ENCODE assay signal across 1 fruit fly cellular context in genomic region chr3L:11062441-11062840, dm6.
TF ChIP-seq lines count a peak whose summit lies in the region.

CG32069 (minus strand) TSS chr3L:11062614.

TF ChIP-seq in whole organism, embryonic, 481 proteins besides CTCF, POLR2A, EP300 and RAD21 (continued from another document):
- no peak for TF ChIP-seq wdn (GFP tag; IDR thresholded peaks at IDR 0.05; lab: Robert Waterston, UW)
- TF ChIP-seq stc (GFP tag; IDR thresholded peaks at IDR 0.05; lab: Robert Waterston, UW), result no peak
- TF ChIP-seq CG16813 (GFP tag; IDR thresholded peaks at IDR 0.05; lab: Robert Waterston, UW; ENCODE audit: partially characterized antibody), result no peak
- TF ChIP-seq Sry-β (GFP tag; optimal IDR thresholded peaks at IDR 0.05; lab: Kevin White, UChicago), result peak; percentile 81
- TF ChIP-seq prd (optimal IDR thresholded peaks at IDR 0.05; lab: Kevin White, UChicago), result no peak
- no peak for TF ChIP-seq prd (GFP tag; IDR thresholded peaks at IDR 0.05; lab: Robert Waterston, UW)
- no peak for TF ChIP-seq dati (GFP tag; IDR thresholded peaks at IDR 0.05; lab: Robert Waterston, UW)
- TF ChIP-seq stwl (tag; optimal IDR thresholded peaks at IDR 0.05; lab: Kevin White, UChicago), result peak; percentile 7
- no peak for TF ChIP-seq zen (tag; optimal IDR thresholded peaks at IDR 0.05; lab: Kevin White, UChicago)
- no peak for TF ChIP-seq abd-A (tag; optimal IDR thresholded peaks at IDR 0.05; lab: Kevin White, UChicago)
- no peak for TF ChIP-seq CG30403 (GFP tag; optimal IDR thresholded peaks at IDR 0.05; lab: Kevin White, UChicago)
- TF ChIP-seq CG13894 (tag; optimal IDR thresholded peaks at IDR 0.05; lab: Kevin White, UChicago), result no peak
- TF ChIP-seq hth (optimal IDR thresholded peaks at IDR 0.05; lab: Kevin White, UChicago), result no peak
- TF ChIP-seq MESR4 (GFP tag; optimal IDR thresholded peaks at IDR 0.05; lab: Kevin White, UChicago), result peak; percentile 54
- no peak for TF ChIP-seq sim (GFP tag; IDR thresholded peaks at IDR 0.05; lab: Robert Waterston, UW)
- no peak for TF ChIP-seq lab (GFP tag; optimal IDR thresholded peaks at IDR 0.05; lab: Kevin White, UChicago)
- TF ChIP-seq Scr (GFP tag; IDR thresholded peaks at IDR 0.05; lab: Robert Waterston, UW; ENCODE audit: partially characterized antibody), result no peak
- TF ChIP-seq Dip3 (GFP tag; optimal IDR thresholded peaks at IDR 0.05; lab: Kevin White, UChicago), result no peak
- TF ChIP-seq odd (GFP tag; optimal IDR thresholded peaks at IDR 0.05; lab: Kevin White, UChicago), result no peak
- TF ChIP-seq CG8478 (optimal IDR thresholded peaks at IDR 0.05; lab: Kevin White, UChicago), result no peak
- no peak for TF ChIP-seq CG1233 (GFP tag; optimal IDR thresholded peaks at IDR 0.05; lab: Kevin White, UChicago)
- TF ChIP-seq row (GFP tag; IDR thresholded peaks at IDR 0.05; lab: Robert Waterston, UW), result peak; percentile 39; the same call in 1 of the 3 replicates
- TF ChIP-seq org-1 (GFP tag; optimal IDR thresholded peaks at IDR 0.05; lab: Kevin White, UChicago), result no peak
- TF ChIP-seq CG7839 (tag; optimal IDR thresholded peaks at IDR 0.05; lab: Kevin White, UChicago), result no peak
- peak; percentile 5 for TF ChIP-seq CG4617 (GFP tag; optimal IDR thresholded peaks at IDR 0.05; lab: Kevin White, UChicago; ENCODE audit: borderline replicate concordance)
- TF ChIP-seq CG34422 (GFP tag; IDR thresholded peaks at IDR 0.05; lab: Robert Waterston, UW), result no peak
- peak; percentile 16 for TF ChIP-seq Xbp1 (GFP tag; optimal IDR thresholded peaks at IDR 0.05; lab: Kevin White, UChicago)
- no peak for TF ChIP-seq CG13296 (GFP tag; optimal IDR thresholded peaks at IDR 0.05; lab: Kevin White, UChicago)
- no peak for TF ChIP-seq cas (GFP tag; IDR thresholded peaks at IDR 0.05; lab: Robert Waterston, UW)
- no peak for TF ChIP-seq nerfin-1 (tag; optimal IDR thresholded peaks at IDR 0.05; lab: Kevin White, UChicago)
- no peak for TF ChIP-seq Hr3 (GFP tag; optimal IDR thresholded peaks at IDR 0.05; lab: Kevin White, UChicago)
- no peak for TF ChIP-seq Stat92E (GFP tag; optimal IDR thresholded peaks at IDR 0.05; lab: Kevin White, UChicago)
- TF ChIP-seq cad (GFP tag; optimal IDR thresholded peaks at IDR 0.05; lab: Kevin White, UChicago), result no peak
- TF ChIP-seq CG6272 (GFP tag; IDR thresholded peaks at IDR 0.05; lab: Robert Waterston, UW), result no peak
- no peak for TF ChIP-seq Ada2b (GFP tag; IDR thresholded peaks at IDR 0.05; lab: Robert Waterston, UW)
- TF ChIP-seq CG10321 (GFP tag; IDR thresholded peaks at IDR 0.05; lab: Robert Waterston, UW), result no peak
- TF ChIP-seq tna (GFP tag; IDR thresholded peaks at IDR 0.05; lab: Robert Waterston, UW; ENCODE audit: partially characterized antibody), result no peak
- TF ChIP-seq CG14667 (GFP tag; IDR thresholded peaks at IDR 0.05; lab: Robert Waterston, UW), result no peak
- TF ChIP-seq CG34224 (GFP tag; IDR thresholded peaks at IDR 0.05; lab: Robert Waterston, UW; ENCODE audit: partially characterized antibody), result no peak
- TF ChIP-seq p53 (GFP tag; optimal IDR thresholded peaks at IDR 0.05; lab: Kevin White, UChicago), result no peak
- no peak for TF ChIP-seq CkIIα-i1 (GFP tag; IDR thresholded peaks at IDR 0.05; lab: Robert Waterston, UW)
- peak; percentile 73 for TF ChIP-seq MBD-R2 (GFP tag; IDR thresholded peaks at IDR 0.05; lab: Robert Waterston, UW)
- TF ChIP-seq CG2202 (tag; optimal IDR thresholded peaks at IDR 0.05; lab: Kevin White, UChicago), result no peak
- TF ChIP-seq CG18262 (tag; optimal IDR thresholded peaks at IDR 0.05; lab: Kevin White, UChicago), result no peak
- no peak for TF ChIP-seq ci (GFP tag; IDR thresholded peaks at IDR 0.05; lab: Robert Waterston, UW)
- no peak for TF ChIP-seq gce (GFP tag; IDR thresholded peaks at IDR 0.05; lab: Robert Waterston, UW)
- TF ChIP-seq CG4424 (GFP tag; optimal IDR thresholded peaks at IDR 0.05; lab: Kevin White, UChicago), result no peak
- TF ChIP-seq Meics (GFP tag; optimal IDR thresholded peaks at IDR 0.05; lab: Kevin White, UChicago), result no peak
- TF ChIP-seq Hand (GFP tag; optimal IDR thresholded peaks at IDR 0.05; lab: Kevin White, UChicago), result no peak
- TF ChIP-seq YL-1 (GFP tag; optimal IDR thresholded peaks at IDR 0.05; lab: Kevin White, UChicago), result peak; percentile 11
- TF ChIP-seq Hr78 (GFP tag; optimal IDR thresholded peaks at IDR 0.05; lab: Kevin White, UChicago), result no peak
- TF ChIP-seq CG11085 (GFP tag; IDR thresholded peaks at IDR 0.05; lab: Robert Waterston, UW), result no peak
- no peak for TF ChIP-seq otp (GFP tag; IDR thresholded peaks at IDR 0.05; lab: Robert Waterston, UW)
- no peak for TF ChIP-seq tio (GFP tag; optimal IDR thresholded peaks at IDR 0.05; lab: Kevin White, UChicago)
- TF ChIP-seq Elba2 (GFP tag; optimal IDR thresholded peaks at IDR 0.05; lab: Kevin White, UChicago), result no peak
- TF ChIP-seq fu2 (GFP tag; optimal IDR thresholded peaks at IDR 0.05; lab: Kevin White, UChicago), result no peak
- no peak for TF ChIP-seq salm (tag; optimal IDR thresholded peaks at IDR 0.05; lab: Kevin White, UChicago)
- no peak for TF ChIP-seq CG7556 (GFP tag; optimal IDR thresholded peaks at IDR 0.05; lab: Kevin White, UChicago)
- TF ChIP-seq pzg (GFP tag; optimal IDR thresholded peaks at IDR 0.05; lab: Kevin White, UChicago), result peak; percentile 53
- no peak for TF ChIP-seq fd64A (GFP tag; optimal IDR thresholded peaks at IDR 0.05; lab: Kevin White, UChicago)
- no peak for TF ChIP-seq pan (optimal IDR thresholded peaks at IDR 0.05; lab: Kevin White, UChicago)
- TF ChIP-seq pan (GFP tag; optimal IDR thresholded peaks at IDR 0.05 in 1 of 2, IDR thresholded peaks at IDR 0.05 in 1 of 2), result no peak
- TF ChIP-seq HmgZ (tag; optimal IDR thresholded peaks at IDR 0.05; lab: Kevin White, UChicago), result peak; percentile 0
- TF ChIP-seq CG17829 (tag; optimal IDR thresholded peaks at IDR 0.05; lab: Kevin White, UChicago), result no peak
- TF ChIP-seq CG7745 (tag; optimal IDR thresholded peaks at IDR 0.05; lab: Kevin White, UChicago), result no peak
- no peak for TF ChIP-seq CG10959 (GFP tag; IDR thresholded peaks at IDR 0.05; lab: Robert Waterston, UW)
- TF ChIP-seq bcd (GFP tag; optimal IDR thresholded peaks at IDR 0.05; lab: Kevin White, UChicago), result no peak
- TF ChIP-seq E2f2 (GFP tag; IDR thresholded peaks at IDR 0.05; lab: Robert Waterston, UW), result peak; percentile 88
- no peak for TF ChIP-seq Oaz (GFP tag; IDR thresholded peaks at IDR 0.05; lab: Robert Waterston, UW)
- TF ChIP-seq Ets65A (GFP tag; lab: Kevin White, UChicago), result no peak
- no peak for TF ChIP-seq gsb-n (tag; optimal IDR thresholded peaks at IDR 0.05; lab: Kevin White, UChicago)
- no peak for TF ChIP-seq sob (GFP tag; IDR thresholded peaks at IDR 0.05; lab: Robert Waterston, UW)
- TF ChIP-seq NK7.1 (GFP tag; optimal IDR thresholded peaks at IDR 0.05; lab: Kevin White, UChicago), result no peak
- TF ChIP-seq gt (GFP tag; IDR thresholded peaks at IDR 0.05; lab: Robert Waterston, UW), result no peak
- TF ChIP-seq CG31365 (tag; optimal IDR thresholded peaks at IDR 0.05; lab: Kevin White, UChicago), result no peak
- TF ChIP-seq yki (optimal IDR thresholded peaks at IDR 0.05; lab: Kevin White, UChicago), result no peak
- TF ChIP-seq wek (GFP tag; optimal IDR thresholded peaks at IDR 0.05; lab: Kevin White, UChicago), result no peak
- no peak for TF ChIP-seq grn (GFP tag; optimal IDR thresholded peaks at IDR 0.05; lab: Kevin White, UChicago)
- TF ChIP-seq CG14014 (GFP tag; IDR thresholded peaks at IDR 0.05; lab: Robert Waterston, UW), result no peak
- TF ChIP-seq D (optimal IDR thresholded peaks at IDR 0.05; lab: Kevin White, UChicago), result no peak
- no peak for TF ChIP-seq D (GFP tag; optimal IDR thresholded peaks at IDR 0.05; lab: Kevin White, UChicago)
- no peak for TF ChIP-seq CG4707 (GFP tag; optimal IDR thresholded peaks at IDR 0.05; lab: Kevin White, UChicago)
- TF ChIP-seq CG13775 (GFP tag; optimal IDR thresholded peaks at IDR 0.05; lab: Kevin White, UChicago), result no peak
- no peak for TF ChIP-seq D19B (GFP tag; optimal IDR thresholded peaks at IDR 0.05; lab: Kevin White, UChicago)
- no peak for TF ChIP-seq CG34376 (GFP tag; optimal IDR thresholded peaks at IDR 0.05; lab: Kevin White, UChicago)
- TF ChIP-seq Fer1 (GFP tag; optimal IDR thresholded peaks at IDR 0.05; lab: Kevin White, UChicago), result no peak
- no peak for TF ChIP-seq CG7372 (GFP tag; IDR thresholded peaks at IDR 0.05; lab: Robert Waterston, UW)
- no peak for TF ChIP-seq Dek (tag; optimal IDR thresholded peaks at IDR 0.05; lab: Kevin White, UChicago)
- TF ChIP-seq Sin3A (optimal IDR thresholded peaks at IDR 0.05; lab: Kevin White, UChicago), result no peak
- peak; percentile 36 for TF ChIP-seq CG15514 (GFP tag; optimal IDR thresholded peaks at IDR 0.05; lab: Kevin White, UChicago)
- no peak for TF ChIP-seq slbo (GFP tag; IDR thresholded peaks at IDR 0.05; lab: Robert Waterston, UW)
- no peak for TF ChIP-seq lmd (GFP tag; IDR thresholded peaks at IDR 0.05; lab: Robert Waterston, UW)
- no peak for TF ChIP-seq Atf6 (GFP tag; IDR thresholded peaks at IDR 0.05; lab: Robert Waterston, UW)
- TF ChIP-seq CG15696 (tag; optimal IDR thresholded peaks at IDR 0.05; lab: Kevin White, UChicago), result no peak
- no peak for TF ChIP-seq Hsf (GFP tag; optimal IDR thresholded peaks at IDR 0.05; lab: Kevin White, UChicago)
- TF ChIP-seq ttk (GFP tag; IDR thresholded peaks at IDR 0.05; lab: Robert Waterston, UW), result no peak
- no peak for TF ChIP-seq CG1024 (GFP tag; IDR thresholded peaks at IDR 0.05; lab: Robert Waterston, UW)
- no peak for TF ChIP-seq CG3726 (GFP tag; IDR thresholded peaks at IDR 0.05; lab: Robert Waterston, UW)
- no peak for TF ChIP-seq vnd (GFP tag; IDR thresholded peaks at IDR 0.05; lab: Robert Waterston, UW; ENCODE audit: partially characterized antibody)
- no peak for TF ChIP-seq Usf (GFP tag; optimal IDR thresholded peaks at IDR 0.05; lab: Kevin White, UChicago)
